Fruit fly (Drosophila melanogaster) whole organism, embryonic: Measurements from ENCODE around the gene CG42449.

Experiments
- Atf-2 ChIP-seq: fragments of 200-800 bp; sonication (Bioruptor generic); optimal IDR thresholded peaks from 2 replicates; lab custom pipeline; 2016; ENCODE audit warnings: missing biosample characterization, missing genetic modification characterization
- Awh ChIP-seq: fragments of 200-800 bp; sonication (Bioruptor generic); IDR thresholded peaks from 2 replicates; pipeline ENCODE4, ENCODE4 v1.3.6; 2022; ENCODE audit warnings: missing biosample characterization, missing genetic modification characterization
- CG11695 ChIP-seq: fragments of 200-800 bp; sonication (Bioruptor generic); IDR thresholded peaks from 3 replicates; pipeline ENCODE4 v1.3.6; 2022; ENCODE audit warnings: missing biosample characterization, missing genetic modification characterization
- CG12104 ChIP-seq: fragments of 200-800 bp; sonication (Bioruptor generic); optimal IDR thresholded peaks from 3 replicates; lab custom pipeline; 2016; ENCODE audit warnings: missing biosample characterization, missing genetic modification characterization
- CG13624 ChIP-seq: fragments of 200-800 bp; sonication (Bioruptor generic); optimal IDR thresholded peaks from 2 replicates; lab custom pipeline; 2016; ENCODE audit warnings: missing biosample characterization, missing genetic modification characterization
- CG13894 ChIP-seq: fragments of 200-800 bp; sonication (Bioruptor generic); optimal IDR thresholded peaks from 3 replicates; lab custom pipeline; 2018; ENCODE audit warnings: missing biosample characterization, mild to moderate bottlenecking, missing genetic modification characterization, moderate library complexity
- CG14050 ChIP-seq: fragments of 200-800 bp; sonication (Bioruptor generic); IDR thresholded peaks from 3 replicates; pipeline ENCODE4 v1.3.6; 2022; ENCODE audit warnings: missing biosample characterization, missing genetic modification characterization
- CG15269 ChIP-seq: fragments of 200-800 bp; sonication (Bioruptor generic); optimal IDR thresholded peaks from 2 replicates; lab custom pipeline; 2018; ENCODE audit warnings: missing biosample characterization, mild to moderate bottlenecking, missing genetic modification characterization, moderate library complexity
- CG1602 ChIP-seq: fragments of 200-800 bp; sonication (Bioruptor generic); optimal IDR thresholded peaks from 3 replicates; lab custom pipeline; 2016; ENCODE audit warnings: missing biosample characterization, missing genetic modification characterization
- CG16813 ChIP-seq: fragments of 200-800 bp; sonication (Bioruptor generic); IDR thresholded peaks from 3 replicates; pipeline ENCODE4 v1.3.6; 2022; ENCODE audit warnings: missing biosample characterization, missing genetic modification characterization; ENCODE audit not compliant: partially characterized antibody
- CG16863 ChIP-seq: fragments of 200-800 bp; sonication (Bioruptor generic); optimal IDR thresholded peaks from 3 replicates; lab custom pipeline; 2016; ENCODE audit warnings: missing biosample characterization, missing genetic modification characterization
- CG3407 ChIP-seq: fragments of 200-800 bp; sonication (Bioruptor generic); optimal IDR thresholded peaks from 2 replicates; lab custom pipeline; 2018; ENCODE audit warnings: missing biosample characterization, mild to moderate bottlenecking, missing genetic modification characterization
- CG4707 ChIP-seq: fragments of 200-800 bp; sonication (Bioruptor generic); optimal IDR thresholded peaks from 2 replicates; lab custom pipeline; 2018; ENCODE audit warnings: missing biosample characterization, mild to moderate bottlenecking, missing genetic modification characterization, moderate library complexity
- CG6175 ChIP-seq: fragments of 200-800 bp; sonication (Bioruptor generic); IDR thresholded peaks from 3 replicates; pipeline ENCODE4 v1.3.6; 2022; ENCODE audit warnings: missing biosample characterization, missing genetic modification characterization
- CG6854 ChIP-seq: fragments of 200-800 bp; sonication (Bioruptor generic); optimal IDR thresholded peaks from 3 replicates; lab custom pipeline; 2017; ENCODE audit warnings: missing biosample characterization, mild to moderate bottlenecking, missing genetic modification characterization
- CG7271 ChIP-seq: fragments of 200-800 bp; sonication (Bioruptor generic); optimal IDR thresholded peaks from 2 replicates; lab custom pipeline; 2018; ENCODE audit warnings: missing biosample characterization, mild to moderate bottlenecking, missing genetic modification characterization, moderate library complexity
- CG7786 ChIP-seq: fragments of 200-800 bp; sonication (Bioruptor generic); optimal IDR thresholded peaks from 2 replicates; lab custom pipeline; 2016; ENCODE audit warnings: missing biosample characterization, missing genetic modification characterization
- CG8281 ChIP-seq: fragments of 200-800 bp; sonication (Bioruptor generic); optimal IDR thresholded peaks from 2 replicates; lab custom pipeline; 2018; ENCODE audit warnings: missing biosample characterization, mild to moderate bottlenecking, missing genetic modification characterization, moderate library complexity
- CG8290 ChIP-seq, 3 experiments: fragments of 200-800 bp; sonication (Bioruptor generic); optimal IDR thresholded peaks; 2 replicates each; lab custom pipeline; 2016 to 2019; ENCODE audit warnings: missing biosample characterization in 3 of 3, missing genetic modification characterization in 3 of 3, mild to moderate bottlenecking in 2 of 3, moderate library complexity in 1 of 3
- CG9215 ChIP-seq: fragments of 200-800 bp; sonication (Bioruptor generic); IDR thresholded peaks from 2 replicates; pipeline ENCODE4 v1.3.6; 2022; ENCODE audit warnings: missing biosample characterization, missing genetic modification characterization
- CG9609 ChIP-seq: fragments of 200-800 bp; sonication (Bioruptor generic); optimal IDR thresholded peaks from 3 replicates; lab custom pipeline; 2016; ENCODE audit warnings: missing biosample characterization, missing genetic modification characterization
- CG9817 ChIP-seq: fragments of 200-800 bp; sonication (Bioruptor generic); optimal IDR thresholded peaks from 2 replicates; lab custom pipeline; 2018; ENCODE audit warnings: missing biosample characterization, mild to moderate bottlenecking, missing genetic modification characterization, moderate library complexity
- CTCF ChIP-seq: fragments of 200-800 bp; sonication (Bioruptor generic); optimal IDR thresholded peaks from 2 replicates; lab custom pipeline; 2017; ENCODE audit warnings: missing biosample characterization, mild to moderate bottlenecking, missing genetic modification characterization, moderate library complexity
- D19B ChIP-seq: fragments of 200-800 bp; sonication (Bioruptor generic); optimal IDR thresholded peaks from 2 replicates; lab custom pipeline; 2017; ENCODE audit warnings: missing biosample characterization, mild to moderate bottlenecking, missing genetic modification characterization
- Dfd ChIP-seq, 2 experiments: fragments of >200 bp; optimal IDR thresholded peaks; 2 replicates each; lab custom pipeline; 2017; ENCODE audit warnings: missing biosample characterization in 2 of 2, missing genetic modification characterization in 2 of 2
- Hand ChIP-seq: fragments of 200-800 bp; sonication (Bioruptor generic); optimal IDR thresholded peaks from 2 replicates; lab custom pipeline; 2017; ENCODE audit warnings: mild to moderate bottlenecking, missing biosample characterization, missing genetic modification reagents, missing genetic modification characterization
- Hr51 ChIP-seq, 2 experiments: fragments of 200-800 bp; sonication (Bioruptor generic); optimal IDR thresholded peaks; 2 replicates in 1 of 2; 3 replicates in 1 of 2; lab custom pipeline; 2016 to 2018; ENCODE audit warnings: missing biosample characterization in 2 of 2, missing genetic modification characterization in 2 of 2, mild to moderate bottlenecking in 1 of 2, moderate library complexity in 1 of 2
- Meics ChIP-seq: fragments of 200-800 bp; sonication (Bioruptor generic); optimal IDR thresholded peaks from 2 replicates; lab custom pipeline; 2017; ENCODE audit warnings: missing biosample characterization, mild to moderate bottlenecking, missing genetic modification characterization
- NFAT ChIP-seq: fragments of 200-800 bp; sonication (Bioruptor generic); IDR thresholded peaks from 2 replicates; pipeline ENCODE4 v1.3.6; 2022; ENCODE audit warnings: missing biosample characterization, missing genetic modification characterization
- Optix ChIP-seq: fragments of 200-800 bp; sonication (Bioruptor generic); IDR thresholded peaks from 3 replicates; pipeline ENCODE4 v1.3.6; 2022; ENCODE audit warnings: missing biosample characterization, missing genetic modification characterization
- Pdp1 ChIP-seq, 2 experiments: fragments of 200-800 bp; sonication (Bioruptor generic); optimal IDR thresholded peaks; 3 replicates each; lab custom pipeline; 2016; ENCODE audit warnings: missing biosample characterization in 2 of 2, missing genetic modification characterization in 2 of 2, mild to moderate bottlenecking in 1 of 2, moderate library complexity in 1 of 2
- Six4 ChIP-seq: fragments of 200-800 bp; sonication (Bioruptor generic); optimal IDR thresholded peaks from 2 replicates; lab custom pipeline; 2016; ENCODE audit warnings: missing biosample characterization, missing genetic modification characterization
- Trl ChIP-seq, 3 experiments: fragments of >200 bp in 2 of 3; fragments of 200-800 bp in 1 of 3; sonication (Bioruptor generic) in 1 of 3; optimal IDR thresholded peaks; 2 replicates in 1 of 3; 3 replicates in 2 of 3; lab custom pipeline; 2016 to 2017; ENCODE audit warnings: missing biosample characterization in 1 of 3, missing genetic modification characterization in 1 of 3
- ab ChIP-seq: fragments of 200-800 bp; sonication (Bioruptor generic); optimal IDR thresholded peaks from 2 replicates; lab custom pipeline; 2016; ENCODE audit warnings: missing biosample characterization, missing genetic modification characterization
- bbx ChIP-seq: fragments of 200-800 bp; sonication (Bioruptor generic); IDR thresholded peaks from 2 replicates; pipeline ENCODE4 v1.3.6; 2022; ENCODE audit warnings: missing biosample characterization, missing genetic modification characterization; ENCODE audit not compliant: partially characterized antibody
- ci ChIP-seq: fragments of 200-800 bp; sonication (Bioruptor generic); IDR thresholded peaks from 3 replicates; pipeline ENCODE4 v1.3.6; 2022; ENCODE audit warnings: missing biosample characterization, missing genetic modification characterization
- crc ChIP-seq: fragments of 200-800 bp; sonication (Bioruptor generic); optimal IDR thresholded peaks from 2 replicates; lab custom pipeline; 2016; ENCODE audit warnings: missing biosample characterization, missing genetic modification characterization
- crp ChIP-seq, 2 experiments: fragments of 200-800 bp; sonication (Bioruptor generic); optimal IDR thresholded peaks; 2 replicates in 1 of 2; 3 replicates in 1 of 2; lab custom pipeline; 2017; ENCODE audit warnings: missing biosample characterization in 2 of 2, missing genetic modification characterization in 2 of 2, mild to moderate bottlenecking in 1 of 2, moderate library complexity in 1 of 2
- dysf ChIP-seq: fragments of 200-800 bp; sonication (Bioruptor generic); IDR thresholded peaks from 3 replicates; pipeline ENCODE4 v1.3.6; 2022; ENCODE audit warnings: missing biosample characterization, missing genetic modification characterization
- gem ChIP-seq: fragments of 200-800 bp; sonication (Bioruptor generic); optimal IDR thresholded peaks from 2 replicates; lab custom pipeline; 2019; ENCODE audit warnings: missing biosample characterization, mild to moderate bottlenecking, missing genetic modification characterization, moderate library complexity
- nmo ChIP-seq: fragments of 200-800 bp; sonication (Bioruptor generic); optimal IDR thresholded peaks from 2 replicates; lab custom pipeline; 2018; ENCODE audit warnings: missing biosample characterization, mild to moderate bottlenecking, missing genetic modification characterization, moderate library complexity
- pb ChIP-seq: fragments of 200-800 bp; sonication (Bioruptor generic); optimal IDR thresholded peaks from 3 replicates; lab custom pipeline; 2016; ENCODE audit warnings: missing biosample characterization, missing genetic modification characterization
- ro ChIP-seq: fragments of 200-800 bp; sonication (Bioruptor generic); IDR thresholded peaks from 2 replicates; pipeline ENCODE4 v1.3.6; 2022; ENCODE audit warnings: missing biosample characterization, missing genetic modification characterization
- scrt ChIP-seq: fragments of 200-800 bp; sonication (Bioruptor generic); optimal IDR thresholded peaks from 2 replicates; lab custom pipeline; 2018; ENCODE audit warnings: missing biosample characterization, mild to moderate bottlenecking, missing genetic modification characterization, moderate library complexity
- so ChIP-seq: fragments of 200-800 bp; sonication (Bioruptor generic); IDR thresholded peaks from 3 replicates; pipeline ENCODE4 v1.3.6; 2022; ENCODE audit warnings: missing biosample characterization, missing genetic modification characterization
- tap ChIP-seq: fragments of 200-800 bp; optimal IDR thresholded peaks from 3 replicates; lab custom pipeline; 2019; ENCODE audit warnings: missing biosample characterization, mild to moderate bottlenecking, missing genetic modification characterization, moderate library complexity

Gene CG42449

dm6 chrX:5712966-5713365 lies 29.9 kb downstream of the CG42449 start:
- peak in 1 of 2 experiments; percentile 54 for TF ChIP-seq Pdp1 (GFP tag; optimal IDR thresholded peaks at IDR 0.05; lab: Kevin White, UChicago)
- TF ChIP-seq Meics (GFP tag; lab: Kevin White, UChicago) = no peak
- TF ChIP-seq, all 482 proteins: peak for 1

dm6 chrX:5714786-5715185 lies 31.7 kb downstream of the CG42449 start:
- TF ChIP-seq ro (GFP tag; lab: Robert Waterston, UW) (no peak), ab (GFP tag; lab: Kevin White, UChicago) (no peak), CG16813 (no peak), crc (GFP tag; lab: Kevin White, UChicago) (no peak), Hr51 (GFP tag; optimal IDR thresholded peaks at IDR 0.05; lab: Kevin White, UChicago) (no peak), CG7271 (no peak), pb (no peak), CG9817 (no peak), scrt (GFP tag; lab: Kevin White, UChicago) (no peak), CG16863 (no peak), CG8281 (tag; lab: Kevin White, UChicago) (no peak), CG9215 (GFP tag; lab: Robert Waterston, UW) (no peak), CG1602 (GFP tag; lab: Kevin White, UChicago) (no peak), CG6854 (GFP tag; lab: Kevin White, UChicago) (no peak), crp (GFP tag; optimal IDR thresholded peaks at IDR 0.05; lab: Kevin White, UChicago) (no peak)

dm6 chrX:5715455-5716227 lies 32.6 kb downstream of the CG42449 start:
- TF ChIP-seq D19B (no peak), Awh (no peak), Optix (no peak), CG12104 (GFP tag; lab: Kevin White, UChicago) (no peak), CG6175 (GFP tag; lab: Robert Waterston, UW) (no peak), ci (peak; percentile 13; the same call in 1 of the 3 replicates), tap (tag; lab: Kevin White, UChicago) (no peak), CG4707 (no peak), CG9609 (GFP tag; lab: Kevin White, UChicago) (no peak), NFAT (GFP tag; lab: Robert Waterston, UW) (no peak), Hand (GFP tag; lab: Kevin White, UChicago) (no peak), CG7786 (no peak), Trl (optimal IDR thresholded peaks at IDR 0.05; lab: Kevin White, UChicago) (peak in 1 of 2 experiments; percentile 17), Trl (GFP tag; optimal IDR thresholded peaks at IDR 0.05; lab: Kevin White, UChicago) (no peak), CTCF (GFP tag; lab: Kevin White, UChicago) (peak; percentile 27), CG13894 (tag; lab: Kevin White, UChicago) (no peak), CG3407 (GFP tag; lab: Kevin White, UChicago) (no peak), bbx (GFP tag; lab: Robert Waterston, UW) (no peak), Atf-2 (GFP tag; lab: Kevin White, UChicago) (no peak), gem (tag; lab: Kevin White, UChicago) (peak; percentile 18), CG11695 (GFP tag; lab: Robert Waterston, UW) (0 out of 3 replicates have a peak, but pooled peaks have one; percentile 9), CG13624 (GFP tag; lab: Kevin White, UChicago) (peak; percentile 20), so (GFP tag; lab: Robert Waterston, UW) (0 out of 3 replicates have a peak, but pooled peaks have one; percentile 30), nmo (GFP tag; lab: Kevin White, UChicago) (no peak), CG15269 (tag; lab: Kevin White, UChicago) (peak; percentile 19), CG8290 (GFP tag; optimal IDR thresholded peaks at IDR 0.05; lab: Kevin White, UChicago) (no peak), CG8290 (tag; optimal IDR thresholded peaks at IDR 0.05; lab: Kevin White, UChicago) (peak in 1 of 2 experiments; percentile 23), CG14050 (GFP tag; lab: Robert Waterston, UW) (no peak), Six4 (GFP tag; lab: Kevin White, UChicago) (no peak), dysf (no peak), pb (no peak), Dfd (GFP tag; optimal IDR thresholded peaks at IDR 0.05; lab: Kevin White, UChicago) (no peak)
